Worm (Caenorhabditis elegans): ENCODE data around the gene clec-2.
A peak's percentile ranks its signal among the peaks of the same experiment; 100 is the strongest.

clec-2 gene

DNA sequence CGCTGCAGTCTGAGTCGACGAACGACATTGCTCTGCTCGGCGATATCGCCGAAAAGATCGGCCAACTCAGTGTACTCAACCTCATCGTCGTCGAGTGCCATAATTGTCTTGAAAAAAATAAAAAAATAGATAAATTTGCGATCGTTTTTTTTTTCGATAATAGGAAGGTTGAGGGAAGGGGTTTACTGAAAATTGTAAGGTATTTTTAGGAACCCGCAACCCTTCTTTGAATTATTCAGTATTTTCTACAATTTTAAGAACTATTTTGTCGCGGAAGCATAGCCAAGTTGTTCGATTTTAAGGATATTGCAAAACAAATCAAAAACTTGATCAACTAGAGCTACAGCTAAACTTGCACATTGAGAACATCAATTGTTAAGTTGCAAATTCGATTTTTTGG is 11.1 kb downstream of the clec-2 start, which contains the start of gene C41H7.9:
C41H7.9 (minus strand) TSS at position 101 of the 400 bp plus-strand sequence.
- TF ChIP-seq klf-2 (GFP tag; conservative IDR thresholded peaks at IDR 0.05) (no peak), ref-1 (GFP tag; conservative IDR thresholded peaks at IDR 0.05) (no peak), cog-1 (tag; optimal IDR thresholded peaks at IDR 0.05) (no peak), flt-1 (GFP tag; IDR thresholded peaks at IDR 0.05) (no peak), T22C8.4 (GFP tag; IDR thresholded peaks at IDR 0.05) (no peak), ztf-29 (GFP tag; IDR thresholded peaks at IDR 0.05) (no peak), tab-1 (GFP tag; IDR thresholded peaks at IDR 0.05) (no peak), med-1 (GFP tag; optimal IDR thresholded peaks at IDR 0.05; ENCODE audit: insufficient read depth) (no peak), ztf-23 (GFP tag; IDR thresholded peaks at IDR 0.05) (no peak)

DNA sequence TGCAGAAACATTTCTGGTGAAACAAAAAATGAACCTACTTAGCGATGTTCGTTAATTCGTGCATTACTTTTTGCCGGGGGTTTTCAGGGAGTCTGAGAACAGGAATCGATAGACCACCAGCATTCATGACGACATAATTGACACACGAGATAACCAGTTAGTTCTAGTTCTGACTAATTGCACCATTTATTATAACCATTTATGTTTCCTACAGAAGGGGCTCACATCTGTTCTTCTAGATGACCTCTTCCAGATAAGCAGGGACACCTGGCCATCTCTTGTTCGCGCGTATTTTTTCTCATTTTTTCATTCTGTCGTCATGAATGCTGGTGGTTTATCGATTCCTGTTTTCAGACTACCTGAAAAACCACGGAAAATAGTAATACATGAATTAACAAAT is 14.8 kb downstream of the clec-2 start, which contains the start of gene sdz-5:
sdz-5 (plus strand) TSS at position 301 of the 400 bp plus-strand sequence.
- no peak for TF ChIP-seq tab-1 (GFP tag; IDR thresholded peaks at IDR 0.05)
- TF ChIP-seq T22C8.4 (GFP tag; IDR thresholded peaks at IDR 0.05) = no peak
- TF ChIP-seq klf-2 (GFP tag; conservative IDR thresholded peaks at IDR 0.05) = no peak
- no peak for TF ChIP-seq ztf-29 (GFP tag; IDR thresholded peaks at IDR 0.05)
- no peak for TF ChIP-seq cog-1 (tag; optimal IDR thresholded peaks at IDR 0.05)
- no peak for TF ChIP-seq ztf-23 (GFP tag; IDR thresholded peaks at IDR 0.05)
- TF ChIP-seq ref-1 (GFP tag; conservative IDR thresholded peaks at IDR 0.05) = no peak
- no peak for TF ChIP-seq med-1 (GFP tag; optimal IDR thresholded peaks at IDR 0.05; ENCODE audit: insufficient read depth)
- TF ChIP-seq flt-1 (GFP tag; IDR thresholded peaks at IDR 0.05) = no peak

DNA sequence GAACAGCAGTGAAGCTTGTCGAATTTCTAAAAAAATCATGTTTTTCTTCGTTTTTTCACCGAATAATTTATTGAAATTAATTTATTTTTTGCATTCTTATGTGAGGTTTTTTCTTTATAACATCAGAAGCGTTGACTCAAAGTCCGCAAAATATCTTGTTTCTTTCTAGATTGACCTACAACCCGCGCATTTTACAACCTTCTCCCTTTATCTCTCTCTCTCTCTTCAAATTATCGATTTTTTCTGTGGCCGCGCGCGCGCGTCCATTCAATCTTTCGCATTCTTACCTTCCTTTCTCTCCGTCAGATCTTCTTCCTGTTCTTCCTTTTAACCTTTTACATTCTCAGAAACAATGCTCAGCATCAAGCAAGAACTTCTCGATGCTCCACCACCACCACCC is 17.7 kb downstream of the clec-2 start, which contains the start of gene lido-12:
lido-12 (plus strand) TSS at position 301 of the 400 bp plus-strand sequence.
- TF ChIP-seq T22C8.4 (GFP tag; IDR thresholded peaks at IDR 0.05) (peak; percentile 57; the same call in 1 of the 2 replicates), cog-1 (tag; optimal IDR thresholded peaks at IDR 0.05) (no peak)

DNA sequence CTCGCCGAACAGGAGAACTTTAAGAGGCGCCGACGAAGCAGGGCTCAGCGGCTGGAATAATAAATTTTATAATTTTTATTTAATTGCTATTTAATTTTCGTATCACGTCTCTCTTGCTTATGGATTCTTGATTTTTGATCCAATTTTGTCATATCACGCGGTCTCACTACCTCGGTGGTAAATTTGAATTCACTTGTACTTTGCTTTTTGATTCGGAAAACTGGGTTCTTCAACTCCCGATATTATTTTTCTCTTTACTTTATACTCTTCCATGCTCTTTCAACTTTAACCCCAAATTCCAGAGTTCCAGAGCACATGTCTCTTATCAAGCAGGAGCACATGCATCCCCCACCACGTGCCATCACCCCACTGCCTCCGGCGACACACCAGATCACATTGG is 19.6 kb downstream of the clec-2 start, which contains the start of gene lido-11:
lido-11 (plus strand) TSS at position 301 of the 400 bp plus-strand sequence.
- no peak for TF ChIP-seq ztf-29 (GFP tag; IDR thresholded peaks at IDR 0.05)
- TF ChIP-seq tab-1 (GFP tag; IDR thresholded peaks at IDR 0.05) = no peak
- no peak for TF ChIP-seq cog-1 (tag; optimal IDR thresholded peaks at IDR 0.05)
- no peak for TF ChIP-seq med-1 (GFP tag; optimal IDR thresholded peaks at IDR 0.05; ENCODE audit: insufficient read depth)
- no peak for TF ChIP-seq ztf-23 (GFP tag; IDR thresholded peaks at IDR 0.05)
- no peak for TF ChIP-seq flt-1 (GFP tag; IDR thresholded peaks at IDR 0.05)
- TF ChIP-seq ref-1 (GFP tag; conservative IDR thresholded peaks at IDR 0.05) = no peak
- TF ChIP-seq T22C8.4 (GFP tag; IDR thresholded peaks at IDR 0.05) = no peak
- TF ChIP-seq klf-2 (GFP tag; conservative IDR thresholded peaks at IDR 0.05) = no peak

DNA sequence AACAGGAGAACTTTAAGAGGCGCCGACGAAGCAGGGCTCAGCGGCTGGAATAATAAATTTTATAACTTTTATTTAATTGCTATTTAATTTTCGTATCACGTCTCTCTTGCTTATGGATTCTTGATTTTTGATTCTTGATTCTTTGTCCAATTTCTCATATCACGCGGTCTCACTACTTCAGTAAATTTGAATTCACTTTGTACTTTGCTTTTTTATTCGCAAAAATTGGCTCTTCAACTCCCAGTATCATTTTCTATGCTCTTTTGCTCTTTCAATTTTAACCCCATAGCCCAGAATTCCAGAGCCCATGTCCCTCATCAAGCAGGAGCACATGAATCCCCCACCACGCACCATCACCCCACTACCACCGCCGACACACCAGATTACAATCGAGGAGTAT is 21.0 kb downstream of the clec-2 start, which contains the start of gene lido-10:
lido-10 (plus strand) TSS at position 301 of the 400 bp plus-strand sequence.
- no peak for TF ChIP-seq ztf-23 (GFP tag; IDR thresholded peaks at IDR 0.05)
- TF ChIP-seq klf-2 (GFP tag; conservative IDR thresholded peaks at IDR 0.05) = no peak
- TF ChIP-seq tab-1 (GFP tag; IDR thresholded peaks at IDR 0.05) = no peak
- TF ChIP-seq ref-1 (GFP tag; conservative IDR thresholded peaks at IDR 0.05) = no peak
- no peak for TF ChIP-seq cog-1 (tag; optimal IDR thresholded peaks at IDR 0.05)
- no peak for TF ChIP-seq T22C8.4 (GFP tag; IDR thresholded peaks at IDR 0.05)
- TF ChIP-seq flt-1 (GFP tag; IDR thresholded peaks at IDR 0.05) = no peak

DNA sequence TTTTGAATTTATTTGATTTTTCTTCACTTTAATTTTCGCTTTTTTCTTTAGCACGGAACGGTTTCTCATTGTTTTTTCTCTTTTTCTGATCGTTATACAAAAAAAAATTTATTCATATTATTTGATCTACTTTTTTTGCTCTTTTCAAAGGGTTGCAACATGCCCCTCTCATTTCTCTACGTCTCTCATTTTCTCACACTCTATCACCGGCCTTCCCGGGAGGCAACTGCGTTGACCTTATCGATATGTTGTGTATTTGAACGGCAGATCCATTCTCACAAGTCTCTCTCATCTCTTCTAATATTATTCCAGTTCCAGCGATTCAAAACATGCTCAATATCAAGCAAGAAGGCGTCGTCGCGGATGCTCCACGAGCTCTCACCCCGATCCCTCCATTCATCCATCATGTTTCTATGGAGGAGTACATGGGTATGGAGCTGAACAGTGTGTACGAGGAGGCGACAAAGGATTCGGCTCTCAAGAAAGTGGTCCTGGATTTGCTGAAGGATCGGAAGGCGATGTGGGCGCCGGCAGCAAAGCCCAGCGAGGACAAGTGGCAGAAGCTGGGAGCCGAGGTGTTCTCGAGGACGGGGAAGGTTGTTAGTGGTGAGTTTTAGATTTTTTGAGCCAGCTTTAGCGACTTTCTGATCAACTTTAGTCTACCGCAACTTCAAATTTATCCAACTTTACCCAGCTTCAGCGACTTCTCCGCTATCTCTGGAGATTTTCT is 22.5 kb downstream of the clec-2 start, which contains the start of gene lido-9:
lido-9 (plus strand) TSS at position 234 of the 730 bp plus-strand sequence.
- TF ChIP-seq T22C8.4 (GFP tag; IDR thresholded peaks at IDR 0.05) (no peak), ztf-23 (GFP tag; IDR thresholded peaks at IDR 0.05) (no peak), ref-1 (GFP tag; conservative IDR thresholded peaks at IDR 0.05) (no peak), flt-1 (GFP tag; IDR thresholded peaks at IDR 0.05) (no peak), cog-1 (tag; optimal IDR thresholded peaks at IDR 0.05) (no peak), klf-2 (GFP tag; conservative IDR thresholded peaks at IDR 0.05) (no peak), tab-1 (GFP tag; IDR thresholded peaks at IDR 0.05) (no peak), med-1 (GFP tag; optimal IDR thresholded peaks at IDR 0.05; ENCODE audit: insufficient read depth) (no peak)

DNA sequence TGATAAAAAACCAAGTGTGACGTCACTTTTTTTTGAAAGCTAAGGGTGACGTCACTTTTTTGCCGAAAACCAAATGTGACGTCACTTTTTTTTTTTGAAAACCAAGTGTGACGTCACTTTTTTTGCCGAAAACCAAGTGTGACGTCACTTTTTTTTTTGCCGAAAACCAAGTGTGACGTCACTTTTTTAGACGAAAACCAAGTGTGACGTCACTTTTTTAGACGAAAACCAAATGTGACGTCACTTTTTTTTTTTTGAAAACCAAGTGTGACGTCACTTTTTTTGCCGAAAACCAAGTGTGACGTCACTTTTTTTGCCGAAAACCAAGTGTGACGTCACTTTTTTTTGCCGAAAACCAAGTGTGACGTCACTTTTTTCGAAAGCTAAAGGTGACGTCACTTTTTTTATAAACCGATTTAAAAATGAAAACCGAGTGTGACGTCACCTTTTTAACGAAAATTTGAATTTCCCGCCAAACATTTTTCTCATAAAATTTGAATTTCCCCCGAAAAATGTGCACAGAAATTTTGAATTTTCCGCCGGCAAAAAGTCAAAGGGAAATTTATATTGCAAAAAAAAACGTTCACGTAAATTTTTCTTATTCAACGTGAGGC is 25.3 kb downstream of the clec-2 start:
- no peak for TF ChIP-seq ztf-29 (GFP tag; IDR thresholded peaks at IDR 0.05)
- no peak for TF ChIP-seq klf-2 (GFP tag; conservative IDR thresholded peaks at IDR 0.05)
- no peak for TF ChIP-seq tab-1 (GFP tag; IDR thresholded peaks at IDR 0.05)
- no peak for TF ChIP-seq med-1 (GFP tag; optimal IDR thresholded peaks at IDR 0.05; ENCODE audit: insufficient read depth)
- no peak for TF ChIP-seq cog-1 (tag; optimal IDR thresholded peaks at IDR 0.05)
- TF ChIP-seq ztf-23 (GFP tag; IDR thresholded peaks at IDR 0.05) = no peak
- TF ChIP-seq flt-1 (GFP tag; IDR thresholded peaks at IDR 0.05) = no peak
- TF ChIP-seq T22C8.4 (GFP tag; IDR thresholded peaks at IDR 0.05) = no peak
- TF ChIP-seq ref-1 (GFP tag; conservative IDR thresholded peaks at IDR 0.05) = no peak

DNA sequence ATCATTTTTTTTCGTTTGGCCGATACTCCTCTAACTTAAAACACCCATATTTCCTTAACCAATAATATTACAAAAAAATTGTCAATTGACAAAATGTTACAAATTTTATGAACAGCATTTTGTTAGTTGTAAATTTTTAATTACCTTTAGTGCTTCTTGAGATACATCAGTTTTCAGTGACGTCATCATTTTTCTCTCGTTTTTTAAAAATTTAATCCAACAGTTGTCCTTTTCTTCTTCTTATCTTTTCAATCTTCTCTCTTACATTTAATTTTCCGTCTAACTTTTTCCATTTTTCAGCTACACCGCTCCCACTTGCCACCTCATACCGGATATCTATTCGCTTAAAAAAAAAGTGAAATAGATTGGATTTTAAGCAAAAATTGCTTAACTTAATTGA is 26.5 kb downstream of the clec-2 start, which contains the start of gene lido-8:
lido-8 (plus strand) TSS at position 301 of the 400 bp plus-strand sequence.
- no peak for TF ChIP-seq T22C8.4 (GFP tag; IDR thresholded peaks at IDR 0.05)
- TF ChIP-seq flt-1 (GFP tag; IDR thresholded peaks at IDR 0.05) = no peak
- no peak for TF ChIP-seq ztf-29 (GFP tag; IDR thresholded peaks at IDR 0.05)
- TF ChIP-seq tab-1 (GFP tag; IDR thresholded peaks at IDR 0.05) = no peak
- no peak for TF ChIP-seq ztf-23 (GFP tag; IDR thresholded peaks at IDR 0.05)
- TF ChIP-seq klf-2 (GFP tag; conservative IDR thresholded peaks at IDR 0.05) = no peak
- no peak for TF ChIP-seq cog-1 (tag; optimal IDR thresholded peaks at IDR 0.05)
- TF ChIP-seq ref-1 (GFP tag; conservative IDR thresholded peaks at IDR 0.05) = no peak
- no peak for TF ChIP-seq med-1 (GFP tag; optimal IDR thresholded peaks at IDR 0.05; ENCODE audit: insufficient read depth)

Measured in whole organism, midembryonic.